Worm (Caenorhabditis elegans): Measurements from ENCODE around the gene srlf-33.

ce11 chrIV:11930572-11930971 is 5.3 kb upstream of the srlf-33 start, which contains the start of gene nhx-9:
- TF ChIP-seq klf-2 (GFP tag; conservative IDR thresholded peaks at IDR 0.05) (no peak), flt-1 (GFP tag; IDR thresholded peaks at IDR 0.05) (no peak), med-1 (GFP tag; optimal IDR thresholded peaks at IDR 0.05; ENCODE audit: insufficient read depth) (no peak), ref-1 (GFP tag; conservative IDR thresholded peaks at IDR 0.05) (no peak), cog-1 (tag; optimal IDR thresholded peaks at IDR 0.05) (no peak), T22C8.4 (GFP tag; IDR thresholded peaks at IDR 0.05) (no peak), tab-1 (GFP tag; IDR thresholded peaks at IDR 0.05) (no peak), ztf-29 (GFP tag; IDR thresholded peaks at IDR 0.05) (no peak), ztf-23 (GFP tag; IDR thresholded peaks at IDR 0.05) (no peak)
